Fruit fly (Drosophila melanogaster) whole organism, embryonic: ENCODE results near the gene puc.

Experiments used
- ATbp ChIP-seq: fragments of 200-800 bp; sonication (Bioruptor generic); optimal IDR thresholded peaks from 2 replicates; lab custom pipeline; 2017; ENCODE audit warnings: missing biosample characterization, mild to moderate bottlenecking, missing genetic modification characterization, missing genetic modification reagents
- Atf6 ChIP-seq: fragments of 200-800 bp; sonication (Bioruptor generic); IDR thresholded peaks from 2 replicates; pipeline ENCODE4 v1.3.6; 2022; ENCODE audit warnings: missing biosample characterization, missing genetic modification characterization
- Bteb2 ChIP-seq: fragments of 200-800 bp; sonication (Bioruptor generic); optimal IDR thresholded peaks from 2 replicates; lab custom pipeline; 2016; ENCODE audit warnings: missing biosample characterization, missing genetic modification characterization
- CG10462 ChIP-seq: fragments of 200-800 bp; sonication (Bioruptor generic); optimal IDR thresholded peaks from 2 replicates; lab custom pipeline; 2016; ENCODE audit warnings: missing biosample characterization, missing genetic modification characterization
- CG12104 ChIP-seq: fragments of 200-800 bp; sonication (Bioruptor generic); optimal IDR thresholded peaks from 3 replicates; lab custom pipeline; 2016; ENCODE audit warnings: missing biosample characterization, missing genetic modification characterization
- CG13894 ChIP-seq: fragments of 200-800 bp; sonication (Bioruptor generic); optimal IDR thresholded peaks from 3 replicates; lab custom pipeline; 2018; ENCODE audit warnings: missing biosample characterization, mild to moderate bottlenecking, missing genetic modification characterization, moderate library complexity
- CG15479 ChIP-seq: fragments of 200-800 bp; sonication (Bioruptor generic); optimal IDR thresholded peaks from 3 replicates; lab custom pipeline; 2019; ENCODE audit warnings: missing biosample characterization, mild to moderate bottlenecking, missing genetic modification characterization, moderate library complexity
- CG15514 ChIP-seq: fragments of 200-800 bp; sonication (Bioruptor generic); optimal IDR thresholded peaks from 3 replicates; lab custom pipeline; 2017; ENCODE audit warnings: missing biosample characterization, missing genetic modification characterization, mild to moderate bottlenecking, moderate library complexity, missing genetic modification reagents
- CG18619 ChIP-seq: fragments of 200-800 bp; sonication (Bioruptor generic); optimal IDR thresholded peaks from 3 replicates; lab custom pipeline; 2017; ENCODE audit warnings: missing biosample characterization, mild to moderate bottlenecking, missing genetic modification characterization
- CG18764 ChIP-seq: fragments of 200-800 bp; sonication (Bioruptor generic); optimal IDR thresholded peaks from 3 replicates; lab custom pipeline; 2016; ENCODE audit warnings: missing biosample characterization, missing genetic modification characterization
- CG2129 ChIP-seq: fragments of 200-800 bp; sonication (Bioruptor generic); IDR thresholded peaks from 2 replicates; pipeline ENCODE4 v1.3.6; 2022; ENCODE audit warnings: missing biosample characterization, missing genetic modification characterization; ENCODE audit not compliant: partially characterized antibody
- CG32767 ChIP-seq: fragments of 200-800 bp; sonication (Bioruptor generic); IDR thresholded peaks from 2 replicates; pipeline ENCODE4 v1.3.6; 2022; ENCODE audit warnings: missing biosample characterization, missing genetic modification characterization
- CG32772 ChIP-seq: fragments of 200-800 bp; sonication (Bioruptor generic); IDR thresholded peaks from 2 replicates; pipeline ENCODE4 v1.3.6; 2022; ENCODE audit warnings: missing biosample characterization, missing genetic modification characterization
- CG3407 ChIP-seq: fragments of 200-800 bp; sonication (Bioruptor generic); optimal IDR thresholded peaks from 2 replicates; lab custom pipeline; 2018; ENCODE audit warnings: missing biosample characterization, mild to moderate bottlenecking, missing genetic modification characterization
- CG4360 ChIP-seq: fragments of 200-800 bp; sonication (Bioruptor generic); IDR thresholded peaks from 2 replicates; pipeline ENCODE4 v1.3.6; 2022; ENCODE audit warnings: missing biosample characterization, missing genetic modification characterization
- CG6854 ChIP-seq: fragments of 200-800 bp; sonication (Bioruptor generic); optimal IDR thresholded peaks from 3 replicates; lab custom pipeline; 2017; ENCODE audit warnings: missing biosample characterization, mild to moderate bottlenecking, missing genetic modification characterization
- CG7928 ChIP-seq: fragments of 200-800 bp; sonication (Bioruptor generic); optimal IDR thresholded peaks from 2 replicates; lab custom pipeline; 2017; ENCODE audit warnings: missing biosample characterization, mild to moderate bottlenecking, missing genetic modification characterization
- CG8089 ChIP-seq: fragments of 200-800 bp; sonication (Bioruptor generic); optimal IDR thresholded peaks from 3 replicates; lab custom pipeline; 2016; ENCODE audit warnings: missing biosample characterization, missing genetic modification characterization
- Doc3 ChIP-seq: fragments of 200-800 bp; sonication (Bioruptor generic); IDR thresholded peaks from 3 replicates; pipeline ENCODE4 v1.3.6; 2022; ENCODE audit warnings: missing biosample characterization, missing genetic modification characterization; ENCODE audit not compliant: partially characterized antibody
- HLH4C ChIP-seq: fragments of 200-800 bp; sonication (Bioruptor generic); IDR thresholded peaks from 3 replicates; pipeline ENCODE4 v1.3.6; 2022; ENCODE audit warnings: missing biosample characterization, missing genetic modification characterization; ENCODE audit not compliant: partially characterized antibody
- MESR4 ChIP-seq: fragments of 200-800 bp; sonication (Bioruptor generic); optimal IDR thresholded peaks from 2 replicates; lab custom pipeline; 2018; ENCODE audit warnings: missing biosample characterization, mild to moderate bottlenecking, missing genetic modification characterization, moderate library complexity
- Myb ChIP-seq: fragments of 200-800 bp; sonication (Bioruptor generic); optimal IDR thresholded peaks from 2 replicates; lab custom pipeline; 2016; ENCODE audit warnings: missing biosample characterization, missing genetic modification characterization
- NC2α ChIP-seq: fragments of 200-800 bp; sonication (Bioruptor generic); optimal IDR thresholded peaks from 2 replicates; lab custom pipeline; 2016; ENCODE audit warnings: missing biosample characterization, missing genetic modification characterization
- Side ChIP-seq: fragments of 200-800 bp; sonication (Bioruptor generic); optimal IDR thresholded peaks from 2 replicates; lab custom pipeline; 2016; ENCODE audit warnings: missing biosample characterization, missing genetic modification characterization
- Sin3A ChIP-seq: fragments of >200 bp; optimal IDR thresholded peaks from 2 replicates; lab custom pipeline; 2018
- Taf1 ChIP-seq: fragments of 200-800 bp; sonication (Bioruptor generic); IDR thresholded peaks from 2 replicates; pipeline ENCODE4 v1.3.6; 2022; ENCODE audit warnings: missing biosample characterization, missing genetic modification characterization
- ap ChIP-seq: fragments of 200-800 bp; sonication (Bioruptor generic); IDR thresholded peaks from 2 replicates; pipeline ENCODE4 v1.3.6; 2022; ENCODE audit warnings: missing biosample characterization, missing genetic modification characterization
- caup ChIP-seq: fragments of 200-800 bp; sonication (Bioruptor generic); optimal IDR thresholded peaks from 3 replicates; lab custom pipeline; 2017; ENCODE audit warnings: missing biosample characterization, mild to moderate bottlenecking, missing genetic modification characterization, moderate library complexity; ENCODE audit not compliant: severe bottlenecking
- corto ChIP-seq: fragments of 200-800 bp; sonication (Bioruptor generic); optimal IDR thresholded peaks from 2 replicates; lab custom pipeline; 2016; ENCODE audit warnings: missing biosample characterization, mild to moderate bottlenecking, missing genetic modification characterization, moderate library complexity
- dpn ChIP-seq, 2 experiments: fragments of 200-800 bp; sonication (Bioruptor generic); optimal IDR thresholded peaks; 3 replicates each; lab custom pipeline; 2016; ENCODE audit warnings: missing biosample characterization in 2 of 2, missing genetic modification characterization in 2 of 2
- en ChIP-seq: fragments of 200-800 bp; sonication (Bioruptor generic); optimal IDR thresholded peaks from 2 replicates; lab custom pipeline; 2016; ENCODE audit warnings: missing biosample characterization, missing genetic modification characterization
- fd3F ChIP-seq: fragments of 200-800 bp; sonication (Bioruptor generic); optimal IDR thresholded peaks from 2 replicates; lab custom pipeline; 2018; ENCODE audit warnings: missing biosample characterization, mild to moderate bottlenecking, missing genetic modification characterization, moderate library complexity
- gce ChIP-seq: fragments of 200-800 bp; sonication (Bioruptor generic); IDR thresholded peaks from 3 replicates; pipeline ENCODE4 v1.3.6; 2022; ENCODE audit warnings: missing biosample characterization, missing genetic modification characterization
- ham ChIP-seq: fragments of 200-800 bp; sonication (Bioruptor generic); IDR thresholded peaks from 2 replicates; pipeline ENCODE4 v1.3.6; 2022; ENCODE audit warnings: missing biosample characterization, missing genetic modification characterization
- inv ChIP-seq: fragments of 200-800 bp; sonication (Bioruptor generic); IDR thresholded peaks from 2 replicates; pipeline ENCODE4 v1.3.6; 2022; ENCODE audit warnings: missing biosample characterization, missing genetic modification characterization; ENCODE audit not compliant: partially characterized antibody
- kay ChIP-seq: fragments of 200-800 bp; sonication (Bioruptor generic); optimal IDR thresholded peaks from 2 replicates; lab custom pipeline; 2016; ENCODE audit warnings: missing biosample characterization, missing genetic modification characterization
- kni ChIP-seq: fragments of 200-800 bp; sonication (Bioruptor generic); optimal IDR thresholded peaks from 3 replicates; lab custom pipeline; 2017; ENCODE audit warnings: mild to moderate bottlenecking, missing biosample characterization, missing genetic modification reagents, missing genetic modification characterization
- luna ChIP-seq: fragments of 200-800 bp; sonication (Bioruptor generic); optimal IDR thresholded peaks from 2 replicates; lab custom pipeline; 2016; ENCODE audit warnings: missing biosample characterization, missing genetic modification characterization
- mirr ChIP-seq: fragments of 200-800 bp; sonication (Bioruptor generic); optimal IDR thresholded peaks from 3 replicates; lab custom pipeline; 2018; ENCODE audit warnings: missing biosample characterization, mild to moderate bottlenecking, missing genetic modification characterization
- nerfin-1 ChIP-seq: fragments of 200-800 bp; sonication (Bioruptor generic); optimal IDR thresholded peaks from 3 replicates; lab custom pipeline; 2019; ENCODE audit warnings: missing biosample characterization, mild to moderate bottlenecking, missing genetic modification characterization, moderate library complexity
- nerfin-2 ChIP-seq: fragments of 200-800 bp; sonication (Bioruptor generic); IDR thresholded peaks from 2 replicates; pipeline ENCODE4 v1.3.6; 2022; ENCODE audit warnings: missing biosample characterization, missing genetic modification characterization; ENCODE audit not compliant: partially characterized antibody
- pnt ChIP-seq: fragments of 200-800 bp; sonication (Bioruptor generic); optimal IDR thresholded peaks from 3 replicates; lab custom pipeline; 2016; ENCODE audit warnings: missing biosample characterization, missing genetic modification characterization
- ro ChIP-seq: fragments of 200-800 bp; sonication (Bioruptor generic); IDR thresholded peaks from 2 replicates; pipeline ENCODE4 v1.3.6; 2022; ENCODE audit warnings: missing biosample characterization, missing genetic modification characterization
- scrt ChIP-seq: fragments of 200-800 bp; sonication (Bioruptor generic); optimal IDR thresholded peaks from 2 replicates; lab custom pipeline; 2018; ENCODE audit warnings: missing biosample characterization, mild to moderate bottlenecking, missing genetic modification characterization, moderate library complexity
- slp2 ChIP-seq: fragments of 200-800 bp; sonication (Bioruptor generic); optimal IDR thresholded peaks from 2 replicates; lab custom pipeline; 2016; ENCODE audit warnings: missing biosample characterization, missing genetic modification characterization
- trem ChIP-seq: fragments of 200-800 bp; optimal IDR thresholded peaks from 3 replicates; lab custom pipeline; 2019; ENCODE audit warnings: missing biosample characterization, mild to moderate bottlenecking, missing genetic modification characterization, moderate library complexity
- ttk ChIP-seq: fragments of 200-800 bp; sonication (Bioruptor generic); IDR thresholded peaks from 2 replicates; pipeline ENCODE4 v2.1.2; 2022; ENCODE audit warnings: missing biosample characterization, missing genetic modification characterization
- tup ChIP-seq: fragments of 200-800 bp; sonication (Bioruptor generic); optimal IDR thresholded peaks from 2 replicates; lab custom pipeline; 2016; ENCODE audit warnings: missing biosample characterization, mild to moderate bottlenecking, missing genetic modification characterization, moderate library complexity
- twi ChIP-seq: fragments of 200-800 bp; optimal IDR thresholded peaks from 2 replicates; lab custom pipeline; 2019; ENCODE audit warnings: missing biosample characterization, mild to moderate bottlenecking, missing genetic modification characterization, moderate library complexity
- zen2 ChIP-seq: fragments of 200-800 bp; sonication (Bioruptor generic); IDR thresholded peaks from 3 replicates; pipeline ENCODE4 v1.3.6; 2022; ENCODE audit warnings: missing biosample characterization, missing genetic modification characterization; ENCODE audit not compliant: partially characterized antibody

The puc gene

DNA sequence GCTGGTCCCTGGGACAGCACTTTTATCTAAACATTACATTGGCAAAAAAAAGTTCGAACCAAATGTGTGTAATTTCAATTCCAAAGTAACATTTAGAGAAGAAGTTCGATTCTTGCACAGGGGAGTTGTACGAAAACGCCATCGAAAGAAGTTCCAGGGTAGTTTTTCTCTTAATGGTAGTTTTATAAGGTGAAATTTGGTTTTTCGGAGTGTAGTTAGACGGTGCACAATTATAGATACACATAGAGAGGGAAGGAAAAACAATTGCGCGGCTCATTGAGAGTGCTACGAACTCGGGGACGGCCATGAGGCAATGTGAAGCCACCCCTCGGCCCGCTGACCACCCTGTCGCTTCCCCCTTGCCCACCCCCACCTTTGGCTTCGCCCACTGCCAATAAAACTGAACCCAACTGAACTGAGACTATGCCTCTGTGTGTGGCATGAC lies 5.1 kb downstream of the puc start (continued):
- TF ChIP-seq CG18619 (peak; percentile 59), Doc3 (GFP tag; lab: Robert Waterston, UW) (no peak), ttk (GFP tag; lab: Robert Waterston, UW) (peak; percentile 55; the same call in 1 of the 2 replicates), tup (no peak), caup (GFP tag; lab: Kevin White, UChicago) (peak; percentile 59), CG4360 (GFP tag; lab: Robert Waterston, UW) (no peak), CG6854 (GFP tag; lab: Kevin White, UChicago) (no peak), luna (GFP tag; lab: Kevin White, UChicago) (no peak), kay (peak; percentile 82), scrt (peak; percentile 53), CG15479 (no peak), CG32767 (peak; percentile 82), HLH4C (no peak), nerfin-2 (GFP tag; lab: Robert Waterston, UW) (no peak), Myb (peak; percentile 34), CG13894 (tag; lab: Kevin White, UChicago) (peak; percentile 71), CG2129 (GFP tag; lab: Robert Waterston, UW) (no peak), CG7928 (GFP tag; lab: Kevin White, UChicago) (no peak), zen2 (no peak), Bteb2 (peak; percentile 27), Sin3A (lab: Kevin White, UChicago) (no peak), ap (GFP tag; lab: Robert Waterston, UW) (peak; percentile 40; the same call in 1 of the 2 replicates), dpn (GFP tag; optimal IDR thresholded peaks at IDR 0.05; lab: Kevin White, UChicago) (peak; percentile 59 to 67), CG8089 (GFP tag; lab: Kevin White, UChicago) (peak; percentile 40), mirr (GFP tag; lab: Kevin White, UChicago) (no peak), Taf1 (GFP tag; lab: Robert Waterston, UW) (no peak), Side (peak; percentile 62), CG3407 (GFP tag; lab: Kevin White, UChicago) (no peak), CG15514 (GFP tag; lab: Kevin White, UChicago) (peak; percentile 54), ATbp (GFP tag; lab: Kevin White, UChicago) (peak; percentile 58), kni (GFP tag; lab: Kevin White, UChicago) (no peak), fd3F (peak; percentile 51), CG10462 (GFP tag; lab: Kevin White, UChicago) (peak; percentile 9), CG18764 (peak; percentile 4), NC2α (GFP tag; lab: Kevin White, UChicago) (no peak), gce (GFP tag; lab: Robert Waterston, UW) (0 out of 3 replicates have a peak, but pooled peaks have one; percentile 45), pnt (GFP tag; lab: Kevin White, UChicago) (peak; percentile 58), twi (tag; lab: Kevin White, UChicago) (no peak), en (GFP tag; lab: Kevin White, UChicago) (peak; percentile 46), trem (tag; lab: Kevin White, UChicago) (no peak), corto (GFP tag; lab: Kevin White, UChicago) (peak; percentile 30), MESR4 (GFP tag; lab: Kevin White, UChicago) (no peak), ro (GFP tag; lab: Robert Waterston, UW) (no peak), CG12104 (peak; percentile 30), CG32772 (0 out of 2 replicates have a peak, but pooled peaks have one; percentile 21), Atf6 (GFP tag; lab: Robert Waterston, UW) (peak; percentile 57; the same call in 1 of the 2 replicates), ham (GFP tag; lab: Robert Waterston, UW) (no peak), inv (GFP tag; lab: Robert Waterston, UW) (no peak), nerfin-1 (tag; lab: Kevin White, UChicago) (peak; percentile 66), slp2 (peak; percentile 44)
